Worm (Caenorhabditis elegans) whole organism, L1 larva: Measurements from ENCODE around the gene del-2.
"Not testable (repeated sequence)": the region's sequence is repeated elsewhere in the genome, so short reads cannot be mapped to it uniquely, and the experiment has no call there.

Source experiments
- C16A3.4 ChIP-seq: fragments of 150-350 bp; optimal IDR thresholded peaks from 2 replicates; lab custom pipeline; 2014; ENCODE audit warnings: missing biosample characterization, missing genetic modification characterization
- F16B12.6 ChIP-seq: fragments of 150-350 bp; optimal IDR thresholded peaks from 2 replicates; lab custom pipeline; 2014; ENCODE audit warnings: missing biosample characterization, missing genetic modification characterization
- Y116A8C.19 ChIP-seq: sonication (generic microtip); optimal IDR thresholded peaks from 2 replicates; lab custom pipeline; 2016; ENCODE audit warnings: missing compliant biosample characterization, missing genetic modification characterization, borderline replicate concordance
- alr-1 ChIP-seq: fragments of 200-800 bp; sonication (Bioruptor generic); optimal IDR thresholded peaks from 2 replicates; lab custom pipeline; 2018; ENCODE audit warnings: borderline replicate concordance, mild to moderate bottlenecking, missing genetic modification characterization, missing compliant biosample characterization
- ama-1 ChIP-seq: fragments of 150-350 bp; optimal IDR thresholded peaks from 2 replicates; lab custom pipeline; 2014
- ceh-8 ChIP-seq: fragments of 200-800 bp; sonication (Bioruptor generic); optimal IDR thresholded peaks from 2 replicates; lab custom pipeline; 2018; ENCODE audit warnings: mild to moderate bottlenecking, missing genetic modification characterization, moderate library complexity, missing compliant biosample characterization
- ceh-82 ChIP-seq, 3 experiments: fragments of 150-350 bp in 1 of 3; sonication (generic microtip) in 2 of 3; optimal IDR thresholded peaks; 2 replicates each; lab custom pipeline; 2014 to 2017; ENCODE audit warnings: missing biosample characterization in 3 of 3, missing genetic modification characterization in 3 of 3
- ceh-88 ChIP-seq: fragments of 200-800 bp; sonication (Bioruptor generic); IDR thresholded peaks from 2 replicates; pipeline ENCODE4 v1.3.6; 2022; ENCODE audit warnings: missing genetic modification characterization, missing compliant biosample characterization
- ceh-90 ChIP-seq: sonication (generic microtip); optimal IDR thresholded peaks from 2 replicates; lab custom pipeline; 2016; ENCODE audit warnings: missing genetic modification characterization, missing compliant biosample characterization
- dsc-1 ChIP-seq: sonication (generic microtip); optimal IDR thresholded peaks from 2 replicates; lab custom pipeline; 2016; ENCODE audit warnings: mild to moderate bottlenecking, missing genetic modification characterization, missing compliant biosample characterization
- efl-1 ChIP-seq, 4 experiments: fragments of 150-350 bp; optimal IDR thresholded peaks in 3 of 4; peaks in 1 of 4; 1 replicate in 1 of 4; 2 replicates in 3 of 4; lab custom pipeline; 2014; ENCODE audit warnings: missing biosample characterization in 2 of 4, missing genetic modification characterization in 2 of 4, missing genetic modification reagents in 2 of 4
- elt-2 ChIP-seq: sonication (generic microtip); optimal IDR thresholded peaks from 2 replicates; lab custom pipeline; 2016; ENCODE audit warnings: missing genetic modification characterization, mild to moderate bottlenecking, inconsistent platforms, missing compliant biosample characterization, missing genetic modification reagents
- fkh-10 ChIP-seq: sonication (generic microtip); optimal IDR thresholded peaks from 2 replicates; lab custom pipeline; 2017; ENCODE audit warnings: missing biosample characterization, missing genetic modification reagents, missing genetic modification characterization
- fkh-8 ChIP-seq: sonication (generic microtip); optimal IDR thresholded peaks from 2 replicates; lab custom pipeline; 2016; ENCODE audit warnings: mild to moderate bottlenecking, missing genetic modification characterization, missing compliant biosample characterization
- lin-15B ChIP-seq: fragments of 150-350 bp; sonication (generic microtip); optimal IDR thresholded peaks from 3 replicates; lab custom pipeline; 2014; ENCODE audit warnings: missing biosample characterization, missing genetic modification characterization
- mab-9 ChIP-seq: fragments of 200-800 bp; sonication (Bioruptor generic); IDR thresholded peaks from 2 replicates; pipeline ENCODE4 v1.3.6; 2022; ENCODE audit warnings: missing genetic modification reagents, missing genetic modification characterization, missing compliant biosample characterization
- mdl-1 ChIP-seq, 2 experiments: fragments of 150-350 bp; optimal IDR thresholded peaks; 2 replicates each; lab custom pipeline; 2014 to 2017; ENCODE audit warnings: missing biosample characterization in 2 of 2, missing genetic modification characterization in 2 of 2, inconsistent platforms in 1 of 2
- nhr-11 ChIP-seq: fragments of 150-350 bp; optimal IDR thresholded peaks from 2 replicates; lab custom pipeline; 2014; ENCODE audit warnings: missing biosample characterization, missing genetic modification characterization
- nhr-12 ChIP-seq: sonication (generic microtip); optimal IDR thresholded peaks from 2 replicates; lab custom pipeline; 2017; ENCODE audit warnings: missing biosample characterization, missing genetic modification characterization
- nhr-237 ChIP-seq: fragments of 150-350 bp; optimal IDR thresholded peaks from 2 replicates; lab custom pipeline; 2014; ENCODE audit warnings: missing biosample characterization, missing genetic modification characterization
- nhr-28 ChIP-seq: fragments of 150-350 bp; optimal IDR thresholded peaks from 2 replicates; lab custom pipeline; 2014; ENCODE audit warnings: missing biosample characterization, missing genetic modification characterization
- nhr-47 ChIP-seq: sonication (generic microtip); optimal IDR thresholded peaks from 2 replicates; lab custom pipeline; 2016; ENCODE audit warnings: mild to moderate bottlenecking, missing genetic modification characterization, moderate library complexity, missing compliant biosample characterization
- nhr-84 ChIP-seq: sonication (generic microtip); optimal IDR thresholded peaks from 2 replicates; lab custom pipeline; 2017; ENCODE audit warnings: missing biosample characterization, missing genetic modification characterization
- nhr-90 ChIP-seq: sonication (generic microtip); optimal IDR thresholded peaks from 2 replicates; lab custom pipeline; 2016; ENCODE audit warnings: mild to moderate bottlenecking, missing genetic modification characterization, missing compliant biosample characterization; ENCODE audit not compliant: poor library complexity
- pag-3 ChIP-seq: sonication (generic microtip); optimal IDR thresholded peaks from 2 replicates; lab custom pipeline; 2017; ENCODE audit warnings: missing genetic modification characterization, mild to moderate bottlenecking, missing compliant biosample characterization, antibody characterized with exemption, borderline replicate concordance; ENCODE audit not compliant: insufficient read depth
- pqm-1 ChIP-seq: sonication (generic microtip); optimal IDR thresholded peaks from 3 replicates; lab custom pipeline; 2017; ENCODE audit warnings: missing biosample characterization, missing genetic modification characterization
- snpc-4 ChIP-seq: fragments of 150-350 bp; optimal IDR thresholded peaks from 2 replicates; lab custom pipeline; 2014; ENCODE audit warnings: missing biosample characterization, missing genetic modification characterization
- ztf-11 ChIP-seq, 2 experiments: sonication (generic microtip); optimal IDR thresholded peaks; 2 replicates each; lab custom pipeline; 2016 to 2017; ENCODE audit warnings: missing genetic modification characterization in 2 of 2, missing biosample characterization in 1 of 2, missing compliant biosample characterization in 1 of 2

Gene del-2

ce11 chrIV:9641925-9642324 lies at the start of gene del-2:
Gene del-2, minus strand, starts transcription at chrIV:9642025.
- peak; percentile 17 for TF ChIP-seq dsc-1 (tag; lab: Kevin White, UChicago)
- TF ChIP-seq nhr-47 (tag; lab: Kevin White, UChicago), result peak; percentile 6
- TF ChIP-seq nhr-28 (tag; lab: Kevin White, UChicago), result no peak
- TF ChIP-seq fkh-8 (tag; lab: Kevin White, UChicago), result peak; percentile 67

DNA sequence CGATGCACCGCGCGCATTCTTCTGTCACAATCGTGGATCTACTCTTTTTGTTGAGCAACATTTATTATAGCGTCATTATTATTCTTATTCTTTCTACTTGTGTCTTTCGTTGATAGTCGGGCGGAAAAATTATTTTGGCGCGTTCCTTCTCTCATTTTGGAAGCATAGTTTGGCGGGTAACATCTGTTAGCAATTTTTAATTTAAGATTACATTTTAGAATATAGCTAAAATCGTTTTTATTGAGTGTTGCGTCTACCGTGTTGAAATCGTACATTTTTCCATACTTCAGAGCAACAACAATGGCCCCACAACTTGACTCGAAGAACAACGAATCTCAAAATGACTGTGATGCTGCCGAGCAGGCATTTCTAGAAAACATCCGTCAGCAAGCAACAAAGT lies 48.8 kb upstream of the del-2 start, which contains the start of gene sdz-36:
Gene sdz-36, plus strand, starts transcription at position 301 of the 400 bp plus-strand sequence.
- TF ChIP-seq ceh-82 (tag; optimal IDR thresholded peaks at IDR 0.05; lab: Kevin White, UChicago) (no peak), ama-1 (lab: Kevin White, UChicago) (no peak), nhr-237 (tag; lab: Kevin White, UChicago) (no peak), nhr-47 (tag; lab: Kevin White, UChicago) (no peak), mdl-1 (tag; optimal IDR thresholded peaks at IDR 0.05; lab: Kevin White, UChicago) (no peak), nhr-90 (no peak), ceh-88 (GFP tag; lab: Robert Waterston, UW) (no peak), pqm-1 (tag; lab: Kevin White, UChicago) (no peak), pag-3 (tag; lab: Kevin White, UChicago) (no peak), ztf-11 (tag; optimal IDR thresholded peaks at IDR 0.05; lab: Kevin White, UChicago) (no peak), mab-9 (GFP tag; lab: Robert Waterston, UW) (no peak), nhr-11 (no peak), C16A3.4 (tag; lab: Kevin White, UChicago) (no peak), ceh-8 (GFP tag; lab: Kevin White, UChicago) (no peak), fkh-10 (GFP tag; lab: Kevin White, UChicago) (no peak), alr-1 (tag; lab: Kevin White, UChicago) (no peak)

ce11 chrIV:9688715-9689114 lies 46.9 kb upstream of the del-2 start, which contains the start of gene msp-76:
Gene msp-76, plus strand, starts transcription at chrIV:9689015.
- TF ChIP-seq lin-15B; Y116A8C.19 (tag; lab: Kevin White, UChicago); ceh-90 (tag; lab: Kevin White, UChicago): not testable (repeated sequence)

DNA sequence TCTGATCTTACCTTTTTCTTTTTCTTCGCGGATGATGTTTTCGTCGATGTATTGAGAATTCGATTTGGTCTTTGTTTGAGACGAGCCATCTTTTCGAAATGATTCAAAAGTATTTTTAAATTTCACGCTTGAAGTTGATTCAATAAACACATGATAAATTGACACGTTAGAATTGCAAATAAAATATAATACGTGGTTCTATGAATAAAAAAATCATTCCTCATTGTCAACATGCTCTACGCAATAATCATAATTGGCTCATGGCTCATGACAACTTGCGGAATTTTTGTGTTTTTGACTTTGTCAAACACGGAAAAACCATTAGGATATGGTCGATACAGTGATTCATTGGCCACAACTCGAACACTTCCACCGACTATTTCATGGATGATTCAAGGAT lies 41.6 kb upstream of the del-2 start, which contains the start of the genes htas-1 and ZK1251.3:
Gene htas-1, minus strand, starts transcription at position 101 of the 400 bp plus-strand sequence.
Gene ZK1251.3, plus strand, starts transcription at position 226 of the 400 bp plus-strand sequence.
- no peak for TF ChIP-seq ztf-11 (tag; optimal IDR thresholded peaks at IDR 0.05; lab: Kevin White, UChicago)
- no peak for TF ChIP-seq efl-1 (optimal IDR thresholded peaks at IDR 0.05; lab: Kevin White, UChicago)
- TF ChIP-seq efl-1 (GFP tag; optimal IDR thresholded peaks at IDR 0.05 in 1 of 2; lab: Kevin White, UChicago), result peak in 1 of 2 experiments; percentile 87

DNA sequence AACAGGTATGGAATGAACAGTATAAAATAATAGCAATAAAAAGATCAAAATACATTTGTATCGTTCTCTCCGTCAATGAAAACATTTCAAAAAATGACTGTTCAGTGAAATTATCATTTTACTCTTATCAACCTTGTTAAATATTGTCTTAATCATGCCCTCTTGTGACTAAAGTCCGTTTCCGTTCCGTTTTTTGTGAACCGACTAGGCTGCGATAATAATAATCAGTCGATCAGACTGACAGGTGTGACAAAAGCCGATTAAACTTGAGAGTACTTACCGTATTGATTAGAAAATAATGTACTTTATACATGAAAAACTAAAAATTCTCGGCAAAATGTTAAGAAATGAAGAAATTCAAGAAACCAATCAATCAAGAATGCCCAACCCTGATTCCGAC lies 40.7 kb upstream of the del-2 start, which contains the start of gene ins-7:
Gene ins-7, minus strand, starts transcription at position 332 of the 400 bp plus-strand sequence.
- TF ChIP-seq elt-2 (tag; lab: Kevin White, UChicago), result peak; percentile 83
- no peak for TF ChIP-seq lin-15B

DNA sequence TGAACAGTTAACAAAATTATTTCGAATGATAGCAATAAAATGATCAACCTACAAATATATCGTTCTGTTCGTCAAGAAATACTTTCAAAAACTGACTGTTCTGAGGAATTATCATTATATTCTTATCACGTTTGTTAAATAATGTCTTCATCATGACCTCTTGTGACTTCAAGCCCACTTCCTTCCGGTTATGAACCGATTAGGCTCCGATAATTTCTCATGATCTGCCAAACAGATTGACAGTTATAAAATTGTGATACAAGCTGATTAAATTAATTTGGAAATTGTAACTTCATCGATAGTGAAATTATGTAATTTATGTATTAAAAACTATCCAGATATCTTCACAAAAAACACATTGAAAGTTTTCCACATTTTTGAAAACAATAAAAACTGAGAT lies 39.0 kb upstream of the del-2 start, which contains the start of gene ins-8:
Gene ins-8, minus strand, starts transcription at position 101 of the 400 bp plus-strand sequence.
- TF ChIP-seq elt-2 (tag; lab: Kevin White, UChicago), result no peak
- TF ChIP-seq F16B12.6 (tag; lab: Kevin White, UChicago), result no peak
- no peak for TF ChIP-seq snpc-4 (tag; lab: Kevin White, UChicago)
- TF ChIP-seq pqm-1 (tag; lab: Kevin White, UChicago), result no peak
- no peak for TF ChIP-seq ceh-8 (GFP tag; lab: Kevin White, UChicago)
- TF ChIP-seq nhr-12 (tag; lab: Kevin White, UChicago), result no peak
- no peak for TF ChIP-seq nhr-84 (tag; lab: Kevin White, UChicago)
